Fruit fly (Drosophila melanogaster) whole organism, embryonic: ENCODE data around the gene eIF4G2.

Source experiments
- CG10321 ChIP-seq: fragments of 200-800 bp; sonication (Bioruptor generic); IDR thresholded peaks from 2 replicates; pipeline ENCODE4 v1.3.6; 2022; ENCODE audit warnings: missing biosample characterization, missing genetic modification characterization
- CG11247 ChIP-seq: fragments of 200-800 bp; sonication (Bioruptor generic); IDR thresholded peaks from 2 replicates; pipeline ENCODE4 v1.3.6; 2022; ENCODE audit warnings: missing biosample characterization, missing genetic modification characterization
- CG12769 ChIP-seq: fragments of 200-800 bp; sonication (Bioruptor generic); optimal IDR thresholded peaks from 2 replicates; lab custom pipeline; 2019; ENCODE audit warnings: missing biosample characterization, mild to moderate bottlenecking, missing genetic modification characterization, moderate library complexity
- CG15696 ChIP-seq: fragments of 200-800 bp; sonication (Bioruptor generic); optimal IDR thresholded peaks from 2 replicates; lab custom pipeline; 2019; ENCODE audit warnings: missing biosample characterization, mild to moderate bottlenecking, missing genetic modification characterization, moderate library complexity
- CG16779 ChIP-seq: fragments of 200-800 bp; sonication (Bioruptor generic); IDR thresholded peaks from 2 replicates; pipeline ENCODE4 v1.3.6; 2022; ENCODE audit warnings: missing biosample characterization, missing genetic modification characterization
- CG16863 ChIP-seq: fragments of 200-800 bp; sonication (Bioruptor generic); optimal IDR thresholded peaks from 3 replicates; lab custom pipeline; 2016; ENCODE audit warnings: missing biosample characterization, missing genetic modification characterization
- CG17359 ChIP-seq: fragments of 200-800 bp; sonication (Bioruptor generic); optimal IDR thresholded peaks from 3 replicates; lab custom pipeline; 2018; ENCODE audit warnings: missing biosample characterization, mild to moderate bottlenecking, missing genetic modification characterization, moderate library complexity
- CG18011 ChIP-seq: fragments of 200-800 bp; sonication (Bioruptor generic); optimal IDR thresholded peaks from 2 replicates; lab custom pipeline; 2017; ENCODE audit warnings: missing biosample characterization, missing genetic modification characterization, mild to moderate bottlenecking, moderate library complexity, missing genotype
- CG18262 ChIP-seq: fragments of 200-800 bp; optimal IDR thresholded peaks from 3 replicates; lab custom pipeline; 2019; ENCODE audit warnings: missing biosample characterization, mild to moderate bottlenecking, missing genetic modification characterization, moderate library complexity
- CG2120 ChIP-seq: fragments of 200-800 bp; sonication (Bioruptor generic); optimal IDR thresholded peaks from 3 replicates; lab custom pipeline; 2016; ENCODE audit warnings: missing biosample characterization, missing genetic modification characterization
- CG2678 ChIP-seq: fragments of 200-800 bp; sonication (Bioruptor generic); optimal IDR thresholded peaks from 3 replicates; lab custom pipeline; 2019; ENCODE audit warnings: missing biosample characterization, mild to moderate bottlenecking, missing genetic modification characterization, moderate library complexity
- CG3065 ChIP-seq: fragments of 200-800 bp; sonication (Bioruptor generic); optimal IDR thresholded peaks from 2 replicates; lab custom pipeline; 2016; ENCODE audit warnings: missing biosample characterization, missing genetic modification characterization
- CG3847 ChIP-seq: fragments of 200-800 bp; sonication (Bioruptor generic); IDR thresholded peaks from 2 replicates; pipeline ENCODE4 v1.3.6; 2022; ENCODE audit warnings: missing biosample characterization, missing genetic modification characterization
- CG4820 ChIP-seq: fragments of 200-800 bp; sonication (Bioruptor generic); optimal IDR thresholded peaks from 3 replicates; lab custom pipeline; 2016; ENCODE audit warnings: missing biosample characterization, missing genetic modification characterization
- CG4854 ChIP-seq: fragments of 200-800 bp; sonication (Bioruptor generic); optimal IDR thresholded peaks from 2 replicates; lab custom pipeline; 2016; ENCODE audit warnings: missing biosample characterization, missing genetic modification characterization, inconsistent platforms
- CG5245 ChIP-seq: fragments of 200-800 bp; sonication (Bioruptor generic); optimal IDR thresholded peaks from 3 replicates; lab custom pipeline; 2016; ENCODE audit warnings: missing biosample characterization, missing genetic modification characterization
- CG5953 ChIP-seq: fragments of 200-800 bp; sonication (Bioruptor generic); IDR thresholded peaks from 2 replicates; pipeline ENCODE4 v1.3.6; 2022; ENCODE audit warnings: missing biosample characterization, missing genetic modification characterization
- CG6272 ChIP-seq: fragments of 200-800 bp; sonication (Bioruptor generic); IDR thresholded peaks from 2 replicates; pipeline ENCODE4 v1.3.6; 2022; ENCODE audit warnings: missing biosample characterization, missing genetic modification characterization
- CG6689 ChIP-seq: fragments of 200-800 bp; sonication (Bioruptor generic); IDR thresholded peaks from 2 replicates; pipeline ENCODE4 v1.3.6; 2022; ENCODE audit warnings: missing biosample characterization, missing genetic modification characterization
- CG6791 ChIP-seq: fragments of 200-800 bp; sonication (Bioruptor generic); IDR thresholded peaks from 3 replicates; pipeline ENCODE4 v1.3.6; 2022; ENCODE audit warnings: missing biosample characterization, missing genetic modification characterization; ENCODE audit not compliant: partially characterized antibody
- CG7372 ChIP-seq: fragments of 200-800 bp; sonication (Bioruptor generic); IDR thresholded peaks from 2 replicates; pipeline ENCODE4 v1.3.6; 2022; ENCODE audit warnings: missing biosample characterization, missing genetic modification characterization
- CG7839 ChIP-seq: fragments of 200-800 bp; sonication (Bioruptor generic); optimal IDR thresholded peaks from 3 replicates; lab custom pipeline; 2018; ENCODE audit warnings: missing biosample characterization, mild to moderate bottlenecking, missing genetic modification characterization, moderate library complexity
- CG7963 ChIP-seq: fragments of 200-800 bp; sonication (Bioruptor generic); IDR thresholded peaks from 3 replicates; pipeline ENCODE4 v1.3.6; 2022; ENCODE audit warnings: missing biosample characterization, missing genetic modification characterization; ENCODE audit not compliant: partially characterized antibody
- CG8089 ChIP-seq: fragments of 200-800 bp; sonication (Bioruptor generic); optimal IDR thresholded peaks from 3 replicates; lab custom pipeline; 2016; ENCODE audit warnings: missing biosample characterization, missing genetic modification characterization
- CG8765 ChIP-seq: fragments of 200-800 bp; sonication (Bioruptor generic); IDR thresholded peaks from 2 replicates; pipeline ENCODE4 v1.3.6; 2022; ENCODE audit warnings: missing biosample characterization, missing genetic modification characterization
- Gsc ChIP-seq: fragments of 200-800 bp; sonication (Bioruptor generic); IDR thresholded peaks from 2 replicates; pipeline ENCODE4 v1.3.6; 2022; ENCODE audit warnings: missing biosample characterization, missing genetic modification characterization
- Hey ChIP-seq: fragments of 200-800 bp; sonication (Bioruptor generic); optimal IDR thresholded peaks from 3 replicates; lab custom pipeline; 2018; ENCODE audit warnings: missing biosample characterization, mild to moderate bottlenecking, missing genetic modification characterization
- Hr78 ChIP-seq, 2 experiments: fragments of 200-800 bp in 1 of 2; fragments of >200 bp in 1 of 2; sonication (Bioruptor generic) in 1 of 2; optimal IDR thresholded peaks; 2 replicates each; lab custom pipeline; 2017 to 2019; ENCODE audit warnings: missing biosample characterization in 2 of 2, missing genetic modification characterization in 2 of 2, mild to moderate bottlenecking in 1 of 2, moderate library complexity in 1 of 2
- MBD-R2 ChIP-seq: fragments of 200-800 bp; sonication (Bioruptor generic); IDR thresholded peaks from 2 replicates; pipeline ENCODE4 v1.3.6; 2022; ENCODE audit warnings: missing biosample characterization, missing genetic modification characterization
- Max ChIP-seq: fragments of 200-800 bp; sonication (Bioruptor generic); optimal IDR thresholded peaks from 2 replicates; lab custom pipeline; 2016; ENCODE audit warnings: missing biosample characterization, mild to moderate bottlenecking, missing genetic modification characterization
- Nf-YC ChIP-seq: fragments of 200-800 bp; optimal IDR thresholded peaks from 3 replicates; lab custom pipeline; 2019; ENCODE audit warnings: missing biosample characterization, mild to moderate bottlenecking, missing genetic modification characterization, moderate library complexity
- Oaz ChIP-seq: fragments of 200-800 bp; sonication (Bioruptor generic); IDR thresholded peaks from 2 replicates; pipeline ENCODE4 v1.3.6; 2022; ENCODE audit warnings: missing biosample characterization, missing genetic modification characterization
- Taf1 ChIP-seq: fragments of 200-800 bp; sonication (Bioruptor generic); IDR thresholded peaks from 2 replicates; pipeline ENCODE4 v1.3.6; 2022; ENCODE audit warnings: missing biosample characterization, missing genetic modification characterization
- Tbp ChIP-seq: fragments of >200 bp; optimal IDR thresholded peaks from 2 replicates; lab custom pipeline; 2018; ENCODE audit warnings: missing biosample characterization, missing genetic modification characterization
- ap ChIP-seq: fragments of 200-800 bp; sonication (Bioruptor generic); IDR thresholded peaks from 2 replicates; pipeline ENCODE4 v1.3.6; 2022; ENCODE audit warnings: missing biosample characterization, missing genetic modification characterization
- cad ChIP-seq: fragments of >200 bp; optimal IDR thresholded peaks from 2 replicates; lab custom pipeline; 2017; ENCODE audit warnings: missing biosample characterization, missing genetic modification characterization
- dmrt99B ChIP-seq: fragments of 200-800 bp; sonication (Bioruptor generic); optimal IDR thresholded peaks from 2 replicates; lab custom pipeline; 2018; ENCODE audit warnings: missing biosample characterization, mild to moderate bottlenecking, missing genetic modification characterization, moderate library complexity
- gem ChIP-seq: fragments of 200-800 bp; sonication (Bioruptor generic); optimal IDR thresholded peaks from 2 replicates; lab custom pipeline; 2019; ENCODE audit warnings: missing biosample characterization, mild to moderate bottlenecking, missing genetic modification characterization, moderate library complexity
- kni ChIP-seq: fragments of 200-800 bp; sonication (Bioruptor generic); optimal IDR thresholded peaks from 3 replicates; lab custom pipeline; 2017; ENCODE audit warnings: mild to moderate bottlenecking, missing biosample characterization, missing genetic modification reagents, missing genetic modification characterization
- knrl ChIP-seq: fragments of 200-800 bp; sonication (Bioruptor generic); IDR thresholded peaks from 3 replicates; pipeline ENCODE4 v1.3.6; 2022; ENCODE audit warnings: missing biosample characterization, missing genetic modification characterization; ENCODE audit not compliant: partially characterized antibody
- nmo ChIP-seq: fragments of 200-800 bp; sonication (Bioruptor generic); optimal IDR thresholded peaks from 2 replicates; lab custom pipeline; 2018; ENCODE audit warnings: missing biosample characterization, mild to moderate bottlenecking, missing genetic modification characterization, moderate library complexity
- odd ChIP-seq: fragments of 200-800 bp; sonication (Bioruptor generic); optimal IDR thresholded peaks from 2 replicates; lab custom pipeline; 2017; ENCODE audit warnings: missing biosample characterization, mild to moderate bottlenecking, missing genetic modification characterization
- salm ChIP-seq: fragments of 200-800 bp; sonication (Bioruptor generic); optimal IDR thresholded peaks from 2 replicates; lab custom pipeline; 2018; ENCODE audit warnings: missing biosample characterization, mild to moderate bottlenecking, missing genetic modification characterization
- sd ChIP-seq: fragments of 200-800 bp; sonication (Bioruptor generic); optimal IDR thresholded peaks from 3 replicates; lab custom pipeline; 2018; ENCODE audit warnings: missing biosample characterization, mild to moderate bottlenecking, missing genetic modification characterization, moderate library complexity
- sim ChIP-seq: fragments of 200-800 bp; sonication (Bioruptor generic); IDR thresholded peaks from 2 replicates; pipeline ENCODE4 v1.3.6; 2022; ENCODE audit warnings: missing biosample characterization, missing genetic modification characterization
- trem ChIP-seq: fragments of 200-800 bp; optimal IDR thresholded peaks from 3 replicates; lab custom pipeline; 2019; ENCODE audit warnings: missing biosample characterization, mild to moderate bottlenecking, missing genetic modification characterization, moderate library complexity
- trh ChIP-seq: fragments of 200-800 bp; sonication (Bioruptor generic); optimal IDR thresholded peaks from 2 replicates; lab custom pipeline; 2016; ENCODE audit warnings: missing biosample characterization, missing genetic modification characterization
- tx ChIP-seq: fragments of 200-800 bp; sonication (Bioruptor generic); optimal IDR thresholded peaks from 2 replicates; lab custom pipeline; 2016; ENCODE audit warnings: missing biosample characterization, missing genetic modification characterization
- wor ChIP-seq: fragments of 200-800 bp; sonication (Bioruptor generic); IDR thresholded peaks from 2 replicates; pipeline ENCODE4 v1.3.6; 2022; ENCODE audit warnings: missing biosample characterization, missing genetic modification characterization
- zfh1 ChIP-seq: fragments of 200-800 bp; sonication (Bioruptor generic); IDR thresholded peaks from 3 replicates; pipeline ENCODE4 v1.3.6; 2022; ENCODE audit warnings: missing biosample characterization, missing genetic modification characterization

The eIF4G2 gene

DNA sequence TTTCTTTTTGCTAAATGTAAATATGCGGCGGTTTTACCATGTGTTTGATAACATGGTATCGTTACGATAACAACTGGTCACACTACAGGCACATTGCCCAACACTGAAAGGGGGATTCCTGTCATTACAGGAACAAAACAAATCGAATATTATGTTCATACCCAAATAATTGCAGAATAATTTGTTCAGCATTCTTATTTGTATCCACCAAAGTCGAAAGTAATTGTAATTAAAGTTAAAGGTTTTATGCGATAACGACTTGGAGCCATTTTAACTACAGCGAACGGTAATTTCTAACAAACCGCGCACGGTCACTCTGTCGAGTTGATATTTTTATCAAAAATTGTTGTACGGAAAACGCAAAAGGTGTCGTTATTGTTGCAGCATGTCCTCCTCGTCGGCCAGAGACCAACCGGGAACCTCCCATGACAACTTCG lies 51.6 kb downstream of the eIF4G2 start, which contains the start of the genes CG10214 and CG10375 (continued):
- TF ChIP-seq CG16863 (GFP tag; lab: Kevin White, UChicago) (peak; percentile 76), sim (GFP tag; lab: Robert Waterston, UW) (no peak), CG6689 (peak; percentile 63), CG3065 (GFP tag; lab: Kevin White, UChicago) (peak; percentile 54), CG7372 (peak; percentile 45; the same call in 1 of the 2 replicates), CG17359 (tag; lab: Kevin White, UChicago) (peak; percentile 67), kni (peak; percentile 23), CG18262 (tag; lab: Kevin White, UChicago) (peak; percentile 64), CG7963 (GFP tag; lab: Robert Waterston, UW) (no peak), wor (GFP tag; lab: Robert Waterston, UW) (peak; percentile 44; the same call in 1 of the 2 replicates), CG6272 (GFP tag; lab: Robert Waterston, UW) (0 out of 2 replicates have a peak, but pooled peaks have one; percentile 27), CG6791 (GFP tag; lab: Robert Waterston, UW) (no peak), CG4820 (GFP tag; lab: Kevin White, UChicago) (peak; percentile 70), trem (tag; lab: Kevin White, UChicago) (peak; percentile 90), CG2678 (tag; lab: Kevin White, UChicago) (peak; percentile 74), zfh1 (GFP tag; lab: Robert Waterston, UW) (peak; percentile 72; the same call in 2 of the 3 replicates), knrl (GFP tag; lab: Robert Waterston, UW) (peak; percentile 49; the same call in 1 of the 3 replicates), CG3847 (GFP tag; lab: Robert Waterston, UW) (peak; percentile 82), sd (tag; lab: Kevin White, UChicago) (peak; percentile 71), CG8089 (GFP tag; lab: Kevin White, UChicago) (peak; percentile 67), CG4854 (GFP tag; lab: Kevin White, UChicago) (peak; percentile 67), CG5953 (no peak), CG7839 (tag; lab: Kevin White, UChicago) (peak; percentile 71), trh (GFP tag; lab: Kevin White, UChicago) (peak; percentile 41), tx (GFP tag; lab: Kevin White, UChicago) (peak; percentile 81), MBD-R2 (GFP tag; lab: Robert Waterston, UW) (peak; percentile 92), CG5245 (GFP tag; lab: Kevin White, UChicago) (peak; percentile 42), Gsc (GFP tag; lab: Robert Waterston, UW) (no peak), CG2120 (GFP tag; lab: Kevin White, UChicago) (peak; percentile 90), Taf1 (GFP tag; lab: Robert Waterston, UW) (peak; percentile 47), CG12769 (tag; lab: Kevin White, UChicago) (no peak), Max (GFP tag; lab: Kevin White, UChicago) (peak; percentile 94), Tbp (no peak), gem (tag; lab: Kevin White, UChicago) (peak; percentile 78), CG18011 (peak; percentile 8), Hey (tag; lab: Kevin White, UChicago) (no peak), salm (tag; lab: Kevin White, UChicago) (peak; percentile 41), Oaz (no peak), CG15696 (peak; percentile 52), odd (GFP tag; lab: Kevin White, UChicago) (peak; percentile 22), CG11247 (GFP tag; lab: Robert Waterston, UW) (0 out of 2 replicates have a peak, but pooled peaks have one; percentile 37), nmo (peak; percentile 83), CG8765 (GFP tag; lab: Robert Waterston, UW) (0 out of 2 replicates have a peak, but pooled peaks have one; percentile 29), dmrt99B (tag; lab: Kevin White, UChicago) (peak; percentile 46), ap (GFP tag; lab: Robert Waterston, UW) (no peak), CG16779 (no peak), CG10321 (GFP tag; lab: Robert Waterston, UW) (no peak), Hr78 (GFP tag; optimal IDR thresholded peaks at IDR 0.05; lab: Kevin White, UChicago) (no peak), Nf-YC (tag; lab: Kevin White, UChicago) (peak; percentile 53), cad (GFP tag; lab: Kevin White, UChicago) (no peak)
